Worm (Caenorhabditis elegans) whole organism, L4 larva: Measurements from ENCODE around the gene M01H9.5.

ENCODE experiments used
- F10B5.3 ChIP-seq: sonication (generic microtip); optimal IDR thresholded peaks from 2 replicates; lab custom pipeline; 2016; ENCODE audit warnings: mild to moderate bottlenecking, missing genetic modification characterization, missing compliant biosample characterization
- T26A8.4 ChIP-seq: fragments of 200-800 bp; sonication (Bioruptor generic); IDR thresholded peaks from 2 replicates; pipeline ENCODE4 v1.3.6; 2022; ENCODE audit warnings: missing genetic modification characterization, missing compliant biosample characterization
- aly-2 ChIP-seq: sonication (generic microtip); optimal IDR thresholded peaks from 2 replicates; lab custom pipeline; 2018; ENCODE audit warnings: missing biosample characterization, missing genetic modification characterization
- ceh-82 ChIP-seq: sonication (generic microtip); optimal IDR thresholded peaks from 2 replicates; lab custom pipeline; 2017; ENCODE audit warnings: missing biosample characterization, missing genetic modification characterization
- dmd-6 ChIP-seq: fragments of 200-800 bp; sonication (Bioruptor generic); IDR thresholded peaks from 2 replicates; pipeline ENCODE4 v1.3.6; 2022; ENCODE audit warnings: missing genetic modification reagents, missing genetic modification characterization, missing compliant biosample characterization
- fos-1 ChIP-seq: fragments of 150-350 bp; optimal IDR thresholded peaks from 2 replicates; lab custom pipeline; 2014; ENCODE audit warnings: missing biosample characterization, missing genetic modification characterization
- hmg-1.1 ChIP-seq: fragments of 200-800 bp; sonication (Bioruptor generic); IDR thresholded peaks from 2 replicates; pipeline ENCODE4 v1.3.6; 2022; ENCODE audit warnings: missing genetic modification reagents, missing genetic modification characterization, missing compliant biosample characterization
- nhr-11 ChIP-seq: fragments of 150-350 bp; optimal IDR thresholded peaks from 2 replicates; lab custom pipeline; 2014; ENCODE audit warnings: missing biosample characterization, missing genetic modification characterization
- nhr-25 ChIP-seq: sonication (generic microtip); optimal IDR thresholded peaks from 2 replicates; lab custom pipeline; 2017; ENCODE audit warnings: missing genetic modification characterization, mild to moderate bottlenecking, missing compliant biosample characterization, antibody characterized with exemption, moderate library complexity, borderline replicate concordance; ENCODE audit not compliant: insufficient read depth
- pha-4 ChIP-seq, 2 experiments: fragments of 150-350 bp in 1 of 2; fragments of 200-800 bp in 1 of 2; sonication (Bioruptor generic) in 1 of 2; IDR thresholded peaks in 1 of 2; optimal IDR thresholded peaks in 1 of 2; 2 replicates each; pipeline versions ENCODE4 v1.3.6 to Lab custom; 2014 to 2022; ENCODE audit warnings: missing genetic modification characterization in 2 of 2, missing genetic modification reagents in 2 of 2, missing biosample characterization in 1 of 2, missing compliant biosample characterization in 1 of 2
- saeg-2 ChIP-seq: fragments of 200-800 bp; sonication (Bioruptor generic); IDR thresholded peaks from 2 replicates; pipeline ENCODE4 v1.3.6; 2022; ENCODE audit warnings: missing genetic modification reagents, missing genetic modification characterization, missing compliant biosample characterization
- skn-1 ChIP-seq: fragments of 150-350 bp; optimal IDR thresholded peaks from 2 replicates; lab custom pipeline; 2014; ENCODE audit warnings: missing biosample characterization, missing genetic modification characterization
- unc-39 ChIP-seq: sonication (generic microtip); optimal IDR thresholded peaks from 2 replicates; lab custom pipeline; 2017; ENCODE audit warnings: missing biosample characterization, missing genetic modification characterization

ce11 chrIV:4513269-4513819 is 48.1 kb downstream of the M01H9.5 start, which contains the start of gene sar-1:
- TF ChIP-seq F10B5.3: peak; percentile 67
- TF ChIP-seq saeg-2: 0 out of 2 replicates have a peak, but pooled peaks have one; percentile 12
- no peak for TF ChIP-seq aly-2 (tag; lab: Kevin White, UChicago)
- no peak for TF ChIP-seq skn-1 (tag; lab: Kevin White, UChicago)
- 0 out of 2 replicates have a peak, but pooled peaks have one; percentile 43 for TF ChIP-seq pha-4 (GFP tag; IDR thresholded peaks at IDR 0.05; lab: Robert Waterston, UW)
- no peak for TF ChIP-seq pha-4 (tag; optimal IDR thresholded peaks at IDR 0.05; lab: Kevin White, UChicago)
- no peak for TF ChIP-seq fos-1 (tag; lab: Kevin White, UChicago)
- TF ChIP-seq ceh-82 (tag; lab: Kevin White, UChicago): no peak
- TF ChIP-seq nhr-11 (tag; lab: Kevin White, UChicago): peak; percentile 89
- TF ChIP-seq dmd-6: peak; percentile 73
- TF ChIP-seq hmg-1.1 (GFP tag; lab: Robert Waterston, UW): peak; percentile 78
- TF ChIP-seq T26A8.4 (GFP tag; lab: Robert Waterston, UW): peak; percentile 85
- TF ChIP-seq nhr-25: no peak
- TF ChIP-seq unc-39 (tag; lab: Kevin White, UChicago): no peak
